Worm (Caenorhabditis elegans) whole organism, midembryonic: ENCODE results near the gene T27E4.5.

ENCODE experiments used
- T22C8.4 ChIP-seq: fragments of 200-800 bp; sonication (Bioruptor generic); IDR thresholded peaks from 2 replicates; pipeline ENCODE4 v1.3.6; 2022; ENCODE audit warnings: missing genetic modification characterization, missing compliant biosample characterization
- cog-1 ChIP-seq: sonication (generic microtip); optimal IDR thresholded peaks from 2 replicates; lab custom pipeline; 2016; ENCODE audit warnings: missing genetic modification characterization, missing compliant biosample characterization
- flt-1 ChIP-seq: fragments of 200-800 bp; sonication (Bioruptor generic); IDR thresholded peaks from 2 replicates; pipeline ENCODE4 v1.3.6; 2022; ENCODE audit warnings: missing genetic modification characterization, missing compliant biosample characterization
- klf-2 ChIP-seq: fragments of 200-800 bp; sonication (Bioruptor generic); conservative IDR thresholded peaks from 2 replicates; pipeline ENCODE4 v1.3.6; 2022; ENCODE audit warnings: missing genetic modification reagents, missing genetic modification characterization, missing compliant biosample characterization
- med-1 ChIP-seq: sonication (generic microtip); optimal IDR thresholded peaks from 2 replicates; lab custom pipeline; 2017; ENCODE audit warnings: missing genetic modification characterization, mild to moderate bottlenecking, missing compliant biosample characterization, antibody characterized with exemption, missing genetic modification reagents; ENCODE audit not compliant: insufficient read depth
- ref-1 ChIP-seq: fragments of 200-800 bp; sonication (Bioruptor generic); conservative IDR thresholded peaks from 2 replicates; pipeline ENCODE4 v1.3.6; 2022; ENCODE audit warnings: missing genetic modification reagents, missing genetic modification characterization, missing compliant biosample characterization
- tab-1 ChIP-seq: fragments of 200-800 bp; sonication (Bioruptor generic); IDR thresholded peaks from 2 replicates; pipeline ENCODE4 v1.3.6; 2022; ENCODE audit warnings: missing genetic modification characterization, missing compliant biosample characterization
- ztf-23 ChIP-seq: fragments of 200-800 bp; sonication (Bioruptor generic); IDR thresholded peaks from 2 replicates; pipeline ENCODE4 v1.3.6; 2022; ENCODE audit warnings: missing genetic modification reagents, missing genetic modification characterization, missing compliant biosample characterization
- ztf-29 ChIP-seq: fragments of 200-800 bp; sonication (Bioruptor generic); IDR thresholded peaks from 2 replicates; pipeline ENCODE4 v1.3.6; 2022; ENCODE audit warnings: missing genetic modification reagents, missing genetic modification characterization, missing compliant biosample characterization

The T27E4.5 gene

DNA sequence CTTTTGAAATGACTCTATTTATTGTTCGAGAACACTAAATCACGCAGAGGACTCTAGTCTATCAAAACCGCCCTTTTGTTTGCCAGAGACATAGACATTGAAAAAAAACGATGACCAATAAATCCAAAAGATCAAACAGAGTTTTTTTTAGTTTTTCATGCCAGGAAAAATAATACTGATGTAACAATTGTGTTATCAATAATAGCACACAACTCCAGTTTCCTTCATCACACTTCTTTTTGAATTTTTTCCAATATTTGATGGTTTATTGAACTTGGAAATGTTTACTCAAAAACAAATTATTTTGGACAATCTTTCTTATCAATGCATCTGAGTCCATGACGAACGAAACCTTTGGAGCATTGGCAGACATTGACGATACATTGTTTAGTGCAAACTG, 15.6 kb downstream of the T27E4.5 start, which contains the start of gene C25E10.8:
C25E10.8 (minus strand) TSS at position 101 of the 400 bp plus-strand sequence.
- TF ChIP-seq tab-1 (GFP tag; lab: Robert Waterston, UW) (no peak), ztf-29 (GFP tag; lab: Robert Waterston, UW) (no peak), cog-1 (tag; lab: Kevin White, UChicago) (no peak)

DNA sequence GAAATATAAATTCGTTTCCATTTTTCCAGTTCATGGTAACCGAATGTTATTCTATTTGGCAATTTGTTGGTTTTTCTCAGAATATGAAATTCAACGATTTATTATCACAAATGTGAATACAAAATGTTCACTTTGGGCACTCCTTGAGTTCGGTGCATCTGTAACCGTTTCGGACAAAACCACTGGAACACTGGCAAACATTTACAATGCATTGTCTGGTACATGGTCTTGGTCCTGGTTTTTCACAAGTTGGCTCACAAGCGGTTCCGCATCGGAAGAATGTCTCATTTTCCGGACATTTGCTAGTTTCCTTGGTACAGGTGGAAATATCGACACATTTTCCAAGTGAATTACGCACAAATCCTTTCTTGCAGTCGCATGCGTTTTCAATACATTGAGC, 16.3 kb downstream of the T27E4.5 start:
- TF ChIP-seq flt-1 (GFP tag; lab: Robert Waterston, UW): no peak
- TF ChIP-seq cog-1 (tag; lab: Kevin White, UChicago): no peak
- no peak for TF ChIP-seq tab-1 (GFP tag; lab: Robert Waterston, UW)
- no peak for TF ChIP-seq med-1 (GFP tag; lab: Kevin White, UChicago)
- TF ChIP-seq klf-2 (GFP tag; lab: Robert Waterston, UW): no peak
- no peak for TF ChIP-seq ztf-29 (GFP tag; lab: Robert Waterston, UW)
- TF ChIP-seq ztf-23 (GFP tag; lab: Robert Waterston, UW): no peak

DNA sequence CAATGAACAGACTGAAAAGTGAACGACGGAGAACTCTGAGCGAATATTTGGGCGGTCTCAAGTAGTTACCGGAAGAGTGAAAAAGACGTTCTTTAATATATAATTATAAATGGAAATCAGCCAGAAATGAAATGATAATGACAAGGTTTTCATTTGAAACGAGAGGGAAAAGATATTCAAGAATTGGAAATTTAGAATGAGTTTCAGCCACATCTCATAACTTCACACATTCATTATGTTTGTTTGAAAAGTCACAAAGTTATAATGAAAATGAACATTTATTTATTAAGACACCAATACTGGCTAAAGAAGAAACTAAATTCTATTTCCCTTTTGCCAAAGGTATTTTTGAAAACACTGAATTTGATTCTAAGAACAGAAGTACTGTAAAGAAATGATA, 18.5 kb downstream of the T27E4.5 start, which contains the start of gene C25E10.7:
C25E10.7 (minus strand) TSS at position 101 of the 400 bp plus-strand sequence.
- TF ChIP-seq tab-1 (GFP tag; lab: Robert Waterston, UW): no peak
- no peak for TF ChIP-seq klf-2 (GFP tag; lab: Robert Waterston, UW)
- no peak for TF ChIP-seq cog-1 (tag; lab: Kevin White, UChicago)
- no peak for TF ChIP-seq T22C8.4 (GFP tag; lab: Robert Waterston, UW)
- TF ChIP-seq med-1 (GFP tag; lab: Kevin White, UChicago): no peak
- TF ChIP-seq flt-1 (GFP tag; lab: Robert Waterston, UW): no peak
- TF ChIP-seq ref-1 (GFP tag; lab: Robert Waterston, UW): no peak
- no peak for TF ChIP-seq ztf-23 (GFP tag; lab: Robert Waterston, UW)
- TF ChIP-seq ztf-29 (GFP tag; lab: Robert Waterston, UW): no peak

DNA sequence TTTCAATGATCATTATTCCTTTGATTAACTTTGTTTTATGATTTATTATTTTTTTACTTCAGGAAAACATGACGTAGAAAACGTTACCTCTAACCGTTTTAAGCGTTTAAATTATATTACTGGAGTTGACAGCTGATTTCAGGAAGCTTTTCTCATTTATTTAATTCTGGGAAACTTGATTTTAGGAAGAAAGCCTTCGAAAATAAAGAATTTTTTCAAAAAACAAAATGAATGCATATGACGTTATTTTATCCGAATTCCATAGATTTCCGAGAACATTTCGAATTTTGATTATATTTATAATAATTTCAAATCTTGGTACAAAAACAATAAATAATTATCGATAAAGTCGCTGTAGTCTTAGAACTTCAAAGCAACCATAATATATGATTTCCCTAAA, 20.3 kb downstream of the T27E4.5 start:
- no peak for TF ChIP-seq cog-1 (tag; lab: Kevin White, UChicago)
- TF ChIP-seq klf-2 (GFP tag; lab: Robert Waterston, UW): no peak
- TF ChIP-seq T22C8.4 (GFP tag; lab: Robert Waterston, UW): no peak
- TF ChIP-seq flt-1 (GFP tag; lab: Robert Waterston, UW): no peak
- TF ChIP-seq ztf-23 (GFP tag; lab: Robert Waterston, UW): no peak
- TF ChIP-seq tab-1 (GFP tag; lab: Robert Waterston, UW): no peak
- no peak for TF ChIP-seq med-1 (GFP tag; lab: Kevin White, UChicago)
- TF ChIP-seq ztf-29 (GFP tag; lab: Robert Waterston, UW): no peak
- no peak for TF ChIP-seq ref-1 (GFP tag; lab: Robert Waterston, UW)

DNA sequence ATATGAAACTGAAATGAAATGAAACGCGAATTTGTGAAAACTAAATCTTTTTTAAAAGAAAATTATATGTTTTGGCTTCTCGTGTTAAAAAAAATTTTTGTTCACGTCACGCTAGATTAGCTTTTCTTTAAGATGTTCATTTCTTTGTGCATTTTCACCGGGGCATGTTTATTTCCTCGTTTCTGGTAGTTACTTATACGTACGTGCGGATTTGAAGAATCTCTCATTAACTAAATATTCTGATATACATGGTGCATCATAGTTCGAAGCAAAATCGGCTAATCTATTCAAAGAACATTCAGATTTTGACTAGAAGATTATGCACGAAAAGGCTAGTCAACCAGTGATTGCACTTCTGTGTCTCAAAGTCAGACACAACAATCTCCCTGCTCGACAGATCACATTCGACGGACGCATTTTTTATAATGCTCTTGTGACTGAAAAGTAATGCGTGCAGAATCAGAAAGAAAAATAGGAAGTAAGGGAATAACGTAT, 22.0 kb downstream of the T27E4.5 start, which contains the start of gene C25E10.17:
C25E10.17 (minus strand) TSS at position 51 of the 495 bp plus-strand sequence.
- TF ChIP-seq med-1 (GFP tag; lab: Kevin White, UChicago) (no peak), ref-1 (GFP tag; lab: Robert Waterston, UW) (no peak), klf-2 (GFP tag; lab: Robert Waterston, UW) (no peak), flt-1 (GFP tag; lab: Robert Waterston, UW) (no peak), ztf-23 (GFP tag; lab: Robert Waterston, UW) (no peak), tab-1 (GFP tag; lab: Robert Waterston, UW) (no peak), cog-1 (tag; lab: Kevin White, UChicago) (no peak)

DNA sequence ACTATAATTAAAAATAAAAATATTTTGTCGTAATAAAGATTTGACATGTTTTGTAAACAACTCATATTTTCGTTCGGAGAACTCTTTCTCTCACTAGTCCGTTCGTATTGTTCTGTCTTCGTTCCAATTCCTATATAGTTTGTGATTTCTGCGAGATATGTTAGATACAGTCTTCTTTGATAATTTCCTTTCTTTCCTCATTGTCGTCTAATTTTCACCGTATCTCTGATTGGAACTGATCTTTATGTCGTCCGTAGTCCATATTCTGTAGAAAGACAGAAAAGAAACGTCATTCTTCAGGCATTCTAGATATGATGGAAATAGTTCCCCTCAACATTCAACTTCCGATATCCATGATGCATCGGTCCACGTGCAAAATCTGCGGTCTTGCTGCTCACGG, 24.7 kb downstream of the T27E4.5 start, which contains the start of gene nhr-30:
nhr-30 (plus strand) TSS at position 301 of the 400 bp plus-strand sequence.
- no peak for TF ChIP-seq T22C8.4 (GFP tag; lab: Robert Waterston, UW)

DNA sequence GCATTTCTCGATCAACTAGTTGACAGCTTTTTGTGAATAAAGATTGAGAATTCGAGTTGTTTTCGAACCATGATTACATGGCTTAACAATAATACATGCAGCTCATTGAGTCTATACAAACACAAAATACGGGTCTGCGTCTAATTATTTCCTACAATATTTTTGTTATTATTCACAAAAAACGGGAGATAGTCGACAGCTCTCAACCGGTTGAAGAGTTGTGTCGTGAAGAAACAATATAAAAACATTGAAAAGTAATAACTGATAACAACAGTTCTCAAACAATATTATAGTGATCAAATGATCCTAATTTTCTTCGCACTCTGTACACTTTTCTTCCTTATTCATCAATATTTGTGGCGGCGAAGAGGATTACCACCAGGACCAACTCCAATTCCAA, 28.6 kb downstream of the T27E4.5 start, which contains the start of gene cyp-33B1:
cyp-33B1 (plus strand) TSS at position 301 of the 400 bp plus-strand sequence.
- TF ChIP-seq klf-2 (GFP tag; lab: Robert Waterston, UW) (no peak), tab-1 (GFP tag; lab: Robert Waterston, UW) (no peak), ztf-29 (GFP tag; lab: Robert Waterston, UW) (no peak), med-1 (GFP tag; lab: Kevin White, UChicago) (no peak), cog-1 (tag; lab: Kevin White, UChicago) (no peak), flt-1 (GFP tag; lab: Robert Waterston, UW) (no peak), ref-1 (GFP tag; lab: Robert Waterston, UW) (no peak), ztf-23 (GFP tag; lab: Robert Waterston, UW) (no peak), T22C8.4 (GFP tag; lab: Robert Waterston, UW) (no peak)

DNA sequence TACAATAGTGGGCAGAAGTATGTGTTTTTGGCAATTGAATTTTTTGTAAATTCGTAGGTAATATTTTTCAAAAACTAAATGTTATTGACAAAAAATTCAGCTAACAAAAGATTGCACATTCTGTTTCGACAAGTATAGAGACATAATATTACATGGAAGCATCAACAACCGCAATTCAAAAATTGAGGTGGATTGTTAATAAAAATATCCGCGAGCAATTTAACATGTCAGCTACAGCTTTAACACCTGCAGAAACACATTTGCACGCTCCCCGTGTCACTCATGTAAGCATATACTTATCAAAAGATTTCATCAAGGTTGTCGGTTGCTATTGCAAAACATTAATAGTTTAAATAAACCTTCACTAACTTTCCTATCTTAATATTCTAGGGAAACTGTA, 33.9 kb downstream of the T27E4.5 start, which contains the start of gene srsx-34:
srsx-34 (plus strand) TSS at position 301 of the 400 bp plus-strand sequence.
- no peak for TF ChIP-seq flt-1 (GFP tag; lab: Robert Waterston, UW)
- no peak for TF ChIP-seq ztf-23 (GFP tag; lab: Robert Waterston, UW)
- no peak for TF ChIP-seq cog-1 (tag; lab: Kevin White, UChicago)
- TF ChIP-seq T22C8.4 (GFP tag; lab: Robert Waterston, UW): no peak
- TF ChIP-seq ref-1 (GFP tag; lab: Robert Waterston, UW): no peak
- no peak for TF ChIP-seq med-1 (GFP tag; lab: Kevin White, UChicago)
- no peak for TF ChIP-seq tab-1 (GFP tag; lab: Robert Waterston, UW)
- no peak for TF ChIP-seq klf-2 (GFP tag; lab: Robert Waterston, UW)
- no peak for TF ChIP-seq ztf-29 (GFP tag; lab: Robert Waterston, UW)

DNA sequence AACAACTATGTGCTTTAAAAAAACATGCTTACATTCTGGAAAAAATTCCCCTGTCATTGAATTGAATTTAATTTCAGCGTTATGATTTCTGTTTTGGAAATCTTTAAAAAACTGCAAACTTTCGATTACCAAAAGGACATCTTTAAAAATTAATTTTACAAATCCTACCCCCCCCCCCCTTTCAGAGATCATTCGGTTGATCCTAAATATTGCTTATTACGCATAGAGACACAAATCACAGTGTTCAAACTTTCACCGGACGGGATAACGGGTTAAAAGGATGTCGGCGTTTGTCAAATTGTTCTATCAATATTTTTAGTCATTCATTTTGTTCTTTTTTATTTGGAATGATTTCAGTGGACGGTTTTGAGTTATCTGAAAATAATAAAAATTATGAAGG, 36.3 kb downstream of the T27E4.5 start, which contains the start of gene C25E10.4:
C25E10.4 (plus strand) TSS at position 301 of the 400 bp plus-strand sequence.
- TF ChIP-seq tab-1 (GFP tag; lab: Robert Waterston, UW) (no peak), T22C8.4 (GFP tag; lab: Robert Waterston, UW) (no peak), ztf-23 (GFP tag; lab: Robert Waterston, UW) (no peak), med-1 (GFP tag; lab: Kevin White, UChicago) (no peak), ref-1 (GFP tag; lab: Robert Waterston, UW) (no peak), cog-1 (tag; lab: Kevin White, UChicago) (no peak), klf-2 (GFP tag; lab: Robert Waterston, UW) (no peak), ztf-29 (GFP tag; lab: Robert Waterston, UW) (no peak), flt-1 (GFP tag; lab: Robert Waterston, UW) (no peak)
